Worm (Caenorhabditis elegans) whole organism, mixed stage, embryonic: ENCODE measurements around the gene ZK616.65.

Experiments used
- blmp-1 ChIP-seq: fragments of 150-350 bp; optimal IDR thresholded peaks from 2 replicates; lab custom pipeline; 2014; ENCODE audit warnings: missing biosample characterization, missing genetic modification characterization
- ceh-83 ChIP-seq: fragments of 200-800 bp; sonication (Bioruptor generic); optimal IDR thresholded peaks from 2 replicates; lab custom pipeline; 2018; ENCODE audit warnings: mild to moderate bottlenecking, missing genetic modification characterization, missing compliant biosample characterization
- elt-1 ChIP-seq: sonication (generic microtip); optimal IDR thresholded peaks from 2 replicates; lab custom pipeline; 2017; ENCODE audit warnings: missing genetic modification characterization, mild to moderate bottlenecking, missing compliant biosample characterization, antibody characterized with exemption, moderate library complexity, borderline replicate concordance; ENCODE audit not compliant: insufficient read depth
- hlh-1 ChIP-seq: fragments of 150-350 bp; optimal IDR thresholded peaks from 2 replicates; lab custom pipeline; 2014; ENCODE audit warnings: missing biosample characterization, missing genetic modification reagents, missing genetic modification characterization
- mab-5 ChIP-seq: fragments of 150-350 bp; optimal IDR thresholded peaks from 2 replicates; lab custom pipeline; 2014; ENCODE audit warnings: missing biosample characterization, missing genetic modification characterization
- mep-1 ChIP-seq: fragments of 150-350 bp; optimal IDR thresholded peaks from 2 replicates; lab custom pipeline; 2017; ENCODE audit warnings: missing biosample characterization, missing genetic modification reagents, missing genetic modification characterization, inconsistent platforms
- mls-2 ChIP-seq: sonication (generic microtip); optimal IDR thresholded peaks from 2 replicates; lab custom pipeline; 2016; ENCODE audit warnings: mild to moderate bottlenecking, missing genetic modification characterization, moderate library complexity, missing compliant biosample characterization
- nhr-28 ChIP-seq: fragments of 150-350 bp; optimal IDR thresholded peaks from 2 replicates; lab custom pipeline; 2014; ENCODE audit warnings: missing biosample characterization, missing genetic modification characterization
- pha-4 ChIP-seq: fragments of 150-350 bp; optimal IDR thresholded peaks from 2 replicates; lab custom pipeline; 2018; ENCODE audit warnings: missing biosample characterization, missing genetic modification reagents, missing genetic modification characterization
- snpc-4 ChIP-seq: fragments of 150-350 bp; optimal IDR thresholded peaks from 2 replicates; lab custom pipeline; 2014; ENCODE audit warnings: missing biosample characterization, missing genetic modification characterization
- sptf-1 ChIP-seq: sonication (generic microtip); optimal IDR thresholded peaks from 2 replicates; lab custom pipeline; 2017; ENCODE audit warnings: mild to moderate bottlenecking, missing genetic modification characterization, moderate library complexity, missing compliant biosample characterization
- unc-39 ChIP-seq: fragments of 150-350 bp; optimal IDR thresholded peaks from 2 replicates; lab custom pipeline; 2014; ENCODE audit warnings: missing biosample characterization, missing genetic modification characterization

DNA sequence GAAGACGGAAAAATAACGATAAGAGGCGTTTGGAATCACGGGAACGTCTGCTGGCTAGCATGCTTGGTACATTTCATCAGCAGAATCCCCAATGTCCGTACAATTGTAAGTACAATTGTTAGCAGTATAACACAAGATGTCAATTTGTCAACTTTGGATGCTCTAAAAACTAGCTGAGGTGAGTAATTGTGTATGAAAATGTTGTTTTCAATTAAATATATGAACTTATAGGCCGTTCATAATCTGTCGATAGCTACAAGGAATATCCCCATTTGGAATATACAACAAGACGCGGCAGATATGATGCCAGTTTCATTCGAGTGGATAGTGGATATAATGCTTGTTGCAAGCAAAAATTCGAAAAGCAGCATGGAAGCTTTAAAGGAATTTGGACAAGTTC, 26.0 kb downstream of the ZK616.65 start, which contains the start of gene F41H10.12:
- TF ChIP-seq pha-4 (no peak), ceh-83 (GFP tag; lab: Kevin White, UChicago) (no peak), mep-1 (tag; lab: Kevin White, UChicago) (no peak), hlh-1 (tag; lab: Kevin White, UChicago) (no peak), sptf-1 (no peak), unc-39 (tag; lab: Kevin White, UChicago) (no peak), elt-1 (tag; lab: Kevin White, UChicago) (no peak), mls-2 (no peak), mab-5 (tag; lab: Kevin White, UChicago) (no peak), nhr-28 (tag; lab: Kevin White, UChicago) (no peak), blmp-1 (tag; lab: Kevin White, UChicago) (no peak), snpc-4 (tag; lab: Kevin White, UChicago) (no peak)
